Worm (Caenorhabditis elegans) whole organism, mixed stage, embryonic: ENCODE results near the gene ZC506.1.

Experiments
- M03D4.4 ChIP-seq: sonication (generic microtip); optimal IDR thresholded peaks from 2 replicates; lab custom pipeline; 2017; ENCODE audit warnings: mild to moderate bottlenecking, missing genetic modification characterization, missing compliant biosample characterization
- bed-3 ChIP-seq: fragments of 200-800 bp; sonication (Bioruptor generic); optimal IDR thresholded peaks from 3 replicates; lab custom pipeline; 2018; ENCODE audit warnings: mild to moderate bottlenecking, missing genetic modification characterization, moderate library complexity, missing compliant biosample characterization
- blmp-1 ChIP-seq: fragments of 150-350 bp; optimal IDR thresholded peaks from 2 replicates; lab custom pipeline; 2014; ENCODE audit warnings: missing biosample characterization, missing genetic modification characterization
- ceh-39 ChIP-seq: fragments of 150-350 bp; optimal IDR thresholded peaks from 2 replicates; lab custom pipeline; 2014; ENCODE audit warnings: missing biosample characterization, missing genetic modification characterization
- ceh-43 ChIP-seq: fragments of 200-800 bp; sonication (Bioruptor generic); optimal IDR thresholded peaks from 2 replicates; lab custom pipeline; 2018; ENCODE audit warnings: mild to moderate bottlenecking, missing genetic modification characterization, moderate library complexity, missing compliant biosample characterization
- ceh-83 ChIP-seq: fragments of 200-800 bp; sonication (Bioruptor generic); optimal IDR thresholded peaks from 2 replicates; lab custom pipeline; 2018; ENCODE audit warnings: mild to moderate bottlenecking, missing genetic modification characterization, missing compliant biosample characterization
- ces-1 ChIP-seq: fragments of 150-350 bp; optimal IDR thresholded peaks from 2 replicates; lab custom pipeline; 2014; ENCODE audit warnings: missing biosample characterization, missing genetic modification reagents, missing genetic modification characterization
- cnd-1 ChIP-seq: fragments of 200-800 bp; sonication (Bioruptor generic); optimal IDR thresholded peaks from 2 replicates; lab custom pipeline; 2018; ENCODE audit warnings: mild to moderate bottlenecking, missing genetic modification characterization, missing compliant biosample characterization
- drap-1 ChIP-seq: fragments of 200-800 bp; sonication (Bioruptor generic); optimal IDR thresholded peaks from 3 replicates; lab custom pipeline; 2018; ENCODE audit warnings: mild to moderate bottlenecking, missing genetic modification characterization, missing compliant biosample characterization
- elt-1 ChIP-seq: sonication (generic microtip); optimal IDR thresholded peaks from 2 replicates; lab custom pipeline; 2017; ENCODE audit warnings: missing genetic modification characterization, mild to moderate bottlenecking, missing compliant biosample characterization, antibody characterized with exemption, moderate library complexity, borderline replicate concordance; ENCODE audit not compliant: insufficient read depth
- elt-3 ChIP-seq: fragments of 150-350 bp; optimal IDR thresholded peaks from 2 replicates; lab custom pipeline; 2014; ENCODE audit warnings: missing biosample characterization, missing genetic modification characterization
- flh-1 ChIP-seq: fragments of 200-800 bp; sonication (Bioruptor generic); optimal IDR thresholded peaks from 2 replicates; lab custom pipeline; 2018; ENCODE audit warnings: mild to moderate bottlenecking, missing genetic modification characterization, moderate library complexity, missing compliant biosample characterization
- ham-2 ChIP-seq: fragments of 200-800 bp; sonication (Bioruptor generic); optimal IDR thresholded peaks from 2 replicates; lab custom pipeline; 2018; ENCODE audit warnings: mild to moderate bottlenecking, missing genetic modification characterization, missing compliant biosample characterization
- hlh-1 ChIP-seq: fragments of 150-350 bp; optimal IDR thresholded peaks from 2 replicates; lab custom pipeline; 2014; ENCODE audit warnings: missing biosample characterization, missing genetic modification reagents, missing genetic modification characterization
- lin-13 ChIP-seq: fragments of 150-350 bp; optimal IDR thresholded peaks from 2 replicates; lab custom pipeline; 2014; ENCODE audit warnings: missing biosample characterization, missing genetic modification characterization
- lin-32 ChIP-seq: fragments of 200-800 bp; sonication (Bioruptor generic); optimal IDR thresholded peaks from 2 replicates; lab custom pipeline; 2018; ENCODE audit warnings: mild to moderate bottlenecking, missing genetic modification characterization, missing compliant biosample characterization
- lsy-2 ChIP-seq: fragments of 150-350 bp; optimal IDR thresholded peaks from 2 replicates; lab custom pipeline; 2014; ENCODE audit warnings: missing biosample characterization, missing genetic modification characterization
- mab-5 ChIP-seq: fragments of 150-350 bp; optimal IDR thresholded peaks from 2 replicates; lab custom pipeline; 2014; ENCODE audit warnings: missing biosample characterization, missing genetic modification characterization
- mep-1 ChIP-seq: fragments of 150-350 bp; optimal IDR thresholded peaks from 2 replicates; lab custom pipeline; 2017; ENCODE audit warnings: missing biosample characterization, missing genetic modification reagents, missing genetic modification characterization, inconsistent platforms
- mls-2 ChIP-seq: sonication (generic microtip); optimal IDR thresholded peaks from 2 replicates; lab custom pipeline; 2016; ENCODE audit warnings: mild to moderate bottlenecking, missing genetic modification characterization, moderate library complexity, missing compliant biosample characterization
- nhr-2 ChIP-seq: fragments of 150-350 bp; optimal IDR thresholded peaks from 2 replicates; lab custom pipeline; 2014; ENCODE audit warnings: missing biosample characterization, missing genetic modification characterization
- nhr-237 ChIP-seq: fragments of 150-350 bp; optimal IDR thresholded peaks from 2 replicates; lab custom pipeline; 2014; ENCODE audit warnings: missing biosample characterization, missing genetic modification characterization
- nhr-28 ChIP-seq: fragments of 150-350 bp; optimal IDR thresholded peaks from 2 replicates; lab custom pipeline; 2014; ENCODE audit warnings: missing biosample characterization, missing genetic modification characterization
- nhr-76 ChIP-seq: sonication (generic microtip); optimal IDR thresholded peaks from 2 replicates; lab custom pipeline; 2017; ENCODE audit warnings: missing biosample characterization, missing genetic modification characterization
- pha-4 ChIP-seq: fragments of 150-350 bp; optimal IDR thresholded peaks from 2 replicates; lab custom pipeline; 2018; ENCODE audit warnings: missing biosample characterization, missing genetic modification reagents, missing genetic modification characterization
- sem-2 ChIP-seq: fragments of 200-800 bp; sonication (Bioruptor generic); optimal IDR thresholded peaks from 2 replicates; lab custom pipeline; 2018; ENCODE audit warnings: mild to moderate bottlenecking, missing genetic modification characterization, missing compliant biosample characterization
- snpc-4 ChIP-seq: fragments of 150-350 bp; optimal IDR thresholded peaks from 2 replicates; lab custom pipeline; 2014; ENCODE audit warnings: missing biosample characterization, missing genetic modification characterization
- sptf-1 ChIP-seq: sonication (generic microtip); optimal IDR thresholded peaks from 2 replicates; lab custom pipeline; 2017; ENCODE audit warnings: mild to moderate bottlenecking, missing genetic modification characterization, moderate library complexity, missing compliant biosample characterization
- tbx-8 ChIP-seq: fragments of 200-800 bp; sonication (Bioruptor generic); optimal IDR thresholded peaks from 2 replicates; lab custom pipeline; 2018; ENCODE audit warnings: mild to moderate bottlenecking, missing genetic modification characterization, moderate library complexity, missing compliant biosample characterization
- unc-120 ChIP-seq: sonication (generic microtip); optimal IDR thresholded peaks from 2 replicates; lab custom pipeline; 2017; ENCODE audit warnings: missing genetic modification characterization, missing compliant biosample characterization; ENCODE audit not compliant: poor library complexity, severe bottlenecking
- unc-39 ChIP-seq: fragments of 150-350 bp; optimal IDR thresholded peaks from 2 replicates; lab custom pipeline; 2014; ENCODE audit warnings: missing biosample characterization, missing genetic modification characterization
- unc-62 ChIP-seq: fragments of 150-350 bp; optimal IDR thresholded peaks from 2 replicates; lab custom pipeline; 2014; ENCODE audit warnings: missing biosample characterization, missing genetic modification reagents, missing genetic modification characterization
- zip-8 ChIP-seq: fragments of 150-350 bp; optimal IDR thresholded peaks from 2 replicates; lab custom pipeline; 2014; ENCODE audit warnings: missing biosample characterization, missing genetic modification characterization
- ztf-11 ChIP-seq: fragments of 150-350 bp; optimal IDR thresholded peaks from 2 replicates; lab custom pipeline; 2014; ENCODE audit warnings: missing biosample characterization, missing genetic modification characterization

ZC506.1 gene

ce11 chrX:9984889-9985404, 26.2 kb downstream of the ZC506.1 start, which contains the start of gene F19C6.5:
TSS of gene F19C6.5 (minus strand) at chrX:9984939.
- no peak for TF ChIP-seq ces-1 (GFP tag; lab: Kevin White, UChicago)
- TF ChIP-seq ceh-43 (GFP tag; lab: Kevin White, UChicago): no peak
- no peak for TF ChIP-seq pha-4
- no peak for TF ChIP-seq hlh-1 (tag; lab: Kevin White, UChicago)
- no peak for TF ChIP-seq lin-32 (GFP tag; lab: Kevin White, UChicago)
- no peak for TF ChIP-seq bed-3
- no peak for TF ChIP-seq ceh-83
- no peak for TF ChIP-seq drap-1 (GFP tag; lab: Kevin White, UChicago)
- no peak for TF ChIP-seq ztf-11 (tag; lab: Kevin White, UChicago)
- TF ChIP-seq cnd-1: no peak
- TF ChIP-seq nhr-28 (tag; lab: Kevin White, UChicago): no peak
- TF ChIP-seq sptf-1 (tag; lab: Kevin White, UChicago): no peak
- no peak for TF ChIP-seq lin-13 (tag; lab: Kevin White, UChicago)
- TF ChIP-seq sem-2 (GFP tag; lab: Kevin White, UChicago): no peak
- TF ChIP-seq blmp-1: no peak
- TF ChIP-seq, all 35 proteins: peak for 0

ce11 chrX:9987166-9987565, 28.4 kb downstream of the ZC506.1 start:
- TF ChIP-seq sptf-1 (tag; lab: Kevin White, UChicago) (no peak), pha-4 (peak; percentile 28), elt-1 (tag; lab: Kevin White, UChicago) (peak; percentile 4), ceh-83 (no peak), zip-8 (tag; lab: Kevin White, UChicago) (no peak), tbx-8 (GFP tag; lab: Kevin White, UChicago) (no peak), lsy-2 (no peak), mab-5 (tag; lab: Kevin White, UChicago) (no peak), ceh-43 (GFP tag; lab: Kevin White, UChicago) (no peak), snpc-4 (tag; lab: Kevin White, UChicago) (no peak), drap-1 (GFP tag; lab: Kevin White, UChicago) (no peak), ceh-39 (no peak), ces-1 (GFP tag; lab: Kevin White, UChicago) (no peak), unc-39 (no peak), unc-120 (tag; lab: Kevin White, UChicago) (no peak), bed-3 (no peak), mls-2 (no peak)
- TF ChIP-seq, all 35 proteins: peak for 2

DNA sequence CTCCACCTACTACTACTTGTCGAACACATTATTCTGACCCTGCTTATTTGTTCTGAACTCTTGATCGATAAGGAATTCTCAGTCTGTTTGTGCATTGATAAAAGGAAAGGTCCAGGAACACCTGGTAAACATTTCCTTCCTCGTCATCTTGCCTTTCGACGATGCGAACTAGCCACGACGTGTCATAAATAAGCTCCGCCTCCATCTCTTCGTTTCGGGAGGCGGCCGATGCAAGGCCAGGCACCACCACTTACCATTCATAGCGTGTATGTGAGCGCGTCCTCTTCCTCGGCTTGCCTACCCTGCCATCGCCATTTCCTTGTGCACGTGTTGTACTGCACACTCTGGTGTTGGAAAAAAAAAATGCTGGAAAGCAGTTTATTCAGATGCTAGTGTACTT, 30.1 kb downstream of the ZC506.1 start:
- TF ChIP-seq bed-3 (no peak), ham-2 (peak; percentile 78), cnd-1 (peak; percentile 45)

DNA sequence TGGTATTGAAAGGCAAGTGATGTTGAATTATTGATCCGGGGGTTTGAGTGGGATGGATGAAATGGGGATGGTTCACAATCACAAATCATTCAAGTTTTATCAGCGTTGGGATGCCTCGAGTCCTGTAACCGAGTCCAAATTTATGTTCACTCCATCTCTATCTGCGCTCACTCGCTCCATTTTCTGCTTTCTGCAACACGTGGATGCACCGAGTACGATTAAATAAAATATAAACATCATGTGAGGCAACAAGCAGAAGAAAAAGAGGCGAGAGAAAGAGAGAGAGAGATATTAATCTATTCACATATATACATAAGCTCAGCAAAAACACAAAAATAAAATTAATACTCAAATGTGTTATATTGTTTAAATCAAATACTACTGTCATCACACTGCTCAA, 34.3 kb downstream of the ZC506.1 start:
- TF ChIP-seq unc-62 (GFP tag; lab: Kevin White, UChicago) (no peak), mls-2 (no peak), ceh-83 (no peak), elt-1 (tag; lab: Kevin White, UChicago) (no peak), unc-39 (no peak), lsy-2 (no peak), unc-120 (tag; lab: Kevin White, UChicago) (no peak), ztf-11 (tag; lab: Kevin White, UChicago) (no peak), nhr-76 (tag; lab: Kevin White, UChicago) (no peak), ham-2 (no peak), cnd-1 (no peak), tbx-8 (GFP tag; lab: Kevin White, UChicago) (no peak), mep-1 (tag; lab: Kevin White, UChicago) (no peak), snpc-4 (tag; lab: Kevin White, UChicago) (no peak), blmp-1 (no peak), drap-1 (GFP tag; lab: Kevin White, UChicago) (no peak), elt-3 (no peak), lin-13 (tag; lab: Kevin White, UChicago) (no peak), sem-2 (GFP tag; lab: Kevin White, UChicago) (no peak)

- TF ChIP-seq nhr-76 (tag; lab: Kevin White, UChicago): no peak
- TF ChIP-seq flh-1 (GFP tag; lab: Kevin White, UChicago): no peak
- no peak for TF ChIP-seq nhr-2 (tag; lab: Kevin White, UChicago)
- TF ChIP-seq mls-2: no peak
- no peak for TF ChIP-seq nhr-237 (tag; lab: Kevin White, UChicago)
- no peak for TF ChIP-seq unc-62 (GFP tag; lab: Kevin White, UChicago)
- no peak for TF ChIP-seq cnd-1
- TF ChIP-seq sem-2 (GFP tag; lab: Kevin White, UChicago): no peak
- no peak for TF ChIP-seq ceh-39
- TF ChIP-seq elt-1 (tag; lab: Kevin White, UChicago): no peak
- TF ChIP-seq elt-3: no peak
- TF ChIP-seq lsy-2: no peak
- no peak for TF ChIP-seq drap-1 (GFP tag; lab: Kevin White, UChicago)
- TF ChIP-seq ceh-43 (GFP tag; lab: Kevin White, UChicago): no peak
- TF ChIP-seq mab-5 (tag; lab: Kevin White, UChicago): no peak
- no peak for TF ChIP-seq pha-4
- no peak for TF ChIP-seq ceh-83
- no peak for TF ChIP-seq unc-39
- TF ChIP-seq M03D4.4: no peak
These were observed 38.6 kb downstream of the ZC506.1 start for ce11 chrX:9997344-9997743.
